Fruit fly (Drosophila melanogaster) whole organism, embryonic: ENCODE measurements around the gene CheB38c.

ENCODE experiments used
- B-H1 ChIP-seq: fragments of 200-800 bp; sonication (Bioruptor generic); IDR thresholded peaks from 3 replicates; pipeline ENCODE4 v1.3.6; 2022; ENCODE audit warnings: missing biosample characterization, missing genetic modification characterization
- CG10565 ChIP-seq: fragments of 200-800 bp; sonication (Bioruptor generic); optimal IDR thresholded peaks from 3 replicates; lab custom pipeline; 2016; ENCODE audit warnings: missing biosample characterization, mild to moderate bottlenecking, missing genetic modification characterization
- CG11093 ChIP-seq: fragments of 200-800 bp; sonication (Bioruptor generic); IDR thresholded peaks from 3 replicates; pipeline ENCODE4 v1.3.6; 2022; ENCODE audit warnings: missing biosample characterization, missing genetic modification characterization
- CG1233 ChIP-seq: fragments of 200-800 bp; sonication (Bioruptor generic); optimal IDR thresholded peaks from 4 replicates; lab custom pipeline; 2018; ENCODE audit warnings: missing biosample characterization, mild to moderate bottlenecking, missing genetic modification characterization
- CG12659 ChIP-seq: fragments of 200-800 bp; sonication (Bioruptor generic); optimal IDR thresholded peaks from 3 replicates; lab custom pipeline; 2017; ENCODE audit warnings: mild to moderate bottlenecking, missing biosample characterization, missing genetic modification reagents, missing genetic modification characterization
- CG12769 ChIP-seq: fragments of 200-800 bp; sonication (Bioruptor generic); optimal IDR thresholded peaks from 2 replicates; lab custom pipeline; 2019; ENCODE audit warnings: missing biosample characterization, mild to moderate bottlenecking, missing genetic modification characterization, moderate library complexity
- CG14667 ChIP-seq: fragments of 200-800 bp; sonication (Bioruptor generic); IDR thresholded peaks from 2 replicates; pipeline ENCODE4 v1.3.6; 2022; ENCODE audit warnings: missing biosample characterization, missing genetic modification characterization
- CG14710 ChIP-seq: fragments of 200-800 bp; sonication (Bioruptor generic); optimal IDR thresholded peaks from 3 replicates; lab custom pipeline; 2019; ENCODE audit warnings: missing biosample characterization, mild to moderate bottlenecking, missing genetic modification characterization, moderate library complexity
- CG17328 ChIP-seq: fragments of 200-800 bp; sonication (Bioruptor generic); IDR thresholded peaks from 2 replicates; pipeline ENCODE4 v1.3.6; 2022; ENCODE audit warnings: missing biosample characterization, missing genetic modification characterization
- CG17385 ChIP-seq: fragments of 200-800 bp; sonication (Bioruptor generic); optimal IDR thresholded peaks from 3 replicates; lab custom pipeline; 2018; ENCODE audit warnings: missing biosample characterization, mild to moderate bottlenecking, missing genetic modification characterization
- CG17802 ChIP-seq: fragments of 200-800 bp; sonication (Bioruptor generic); optimal IDR thresholded peaks from 2 replicates; lab custom pipeline; 2018; ENCODE audit warnings: missing biosample characterization, mild to moderate bottlenecking, missing genetic modification characterization, moderate library complexity
- CG18599 ChIP-seq: fragments of 200-800 bp; sonication (Bioruptor generic); optimal IDR thresholded peaks from 3 replicates; lab custom pipeline; 2017; ENCODE audit warnings: missing biosample characterization, missing genetic modification characterization, mild to moderate bottlenecking, moderate library complexity, missing genetic modification reagents
- CG30020 ChIP-seq: fragments of 200-800 bp; optimal IDR thresholded peaks from 2 replicates; lab custom pipeline; 2019; ENCODE audit warnings: missing biosample characterization, mild to moderate bottlenecking, missing genetic modification characterization, moderate library complexity
- CG31365 ChIP-seq: fragments of 200-800 bp; sonication (Bioruptor generic); optimal IDR thresholded peaks from 2 replicates; lab custom pipeline; 2018; ENCODE audit warnings: missing biosample characterization, mild to moderate bottlenecking, missing genetic modification characterization
- CG32532 ChIP-seq: fragments of 200-800 bp; sonication (Bioruptor generic); IDR thresholded peaks from 2 replicates; pipeline ENCODE4 v1.3.6; 2022; ENCODE audit warnings: missing biosample characterization, missing genetic modification characterization
- CG34422 ChIP-seq: fragments of 200-800 bp; sonication (Bioruptor generic); IDR thresholded peaks from 3 replicates; pipeline ENCODE4 v1.3.6; 2022; ENCODE audit warnings: missing biosample characterization, missing genetic modification characterization
- CG4328 ChIP-seq: fragments of 200-800 bp; sonication (Bioruptor generic); optimal IDR thresholded peaks from 3 replicates; lab custom pipeline; 2017; ENCODE audit warnings: missing biosample characterization, missing genetic modification reagents, missing genetic modification characterization
- CG8924 ChIP-seq: fragments of 200-800 bp; optimal IDR thresholded peaks from 3 replicates; lab custom pipeline; 2019; ENCODE audit warnings: missing biosample characterization, mild to moderate bottlenecking, missing genetic modification characterization, moderate library complexity
- Deaf1 ChIP-seq: fragments of 200-800 bp; optimal IDR thresholded peaks from 3 replicates; lab custom pipeline; 2019; ENCODE audit warnings: missing biosample characterization, mild to moderate bottlenecking, missing genetic modification characterization, moderate library complexity
- Dll ChIP-seq: fragments of 200-800 bp; sonication (Bioruptor generic); IDR thresholded peaks from 4 replicates; pipeline ENCODE4 v1.3.6; 2022; ENCODE audit warnings: missing biosample characterization, missing genetic modification characterization; ENCODE audit not compliant: partially characterized antibody
- Gsc ChIP-seq: fragments of 200-800 bp; sonication (Bioruptor generic); IDR thresholded peaks from 2 replicates; pipeline ENCODE4 v1.3.6; 2022; ENCODE audit warnings: missing biosample characterization, missing genetic modification characterization
- HmgZ ChIP-seq: fragments of 200-800 bp; sonication (Bioruptor generic); optimal IDR thresholded peaks from 2 replicates; lab custom pipeline; 2018; ENCODE audit warnings: missing biosample characterization, mild to moderate bottlenecking, missing genetic modification characterization
- Hsf ChIP-seq: fragments of 200-800 bp; sonication (Bioruptor generic); optimal IDR thresholded peaks from 3 replicates; lab custom pipeline; 2016; ENCODE audit warnings: missing biosample characterization, missing genetic modification characterization
- Lhr ChIP-seq: fragments of 200-800 bp; sonication (Bioruptor generic); optimal IDR thresholded peaks from 3 replicates; lab custom pipeline; 2017; ENCODE audit warnings: mild to moderate bottlenecking, missing biosample characterization, missing genetic modification reagents, missing genetic modification characterization
- NfI ChIP-seq: fragments of 200-800 bp; sonication (Bioruptor generic); optimal IDR thresholded peaks from 3 replicates; lab custom pipeline; 2018; ENCODE audit warnings: missing biosample characterization, mild to moderate bottlenecking, missing genetic modification characterization, moderate library complexity
- Pdp1 ChIP-seq, 2 experiments: fragments of 200-800 bp; sonication (Bioruptor generic); optimal IDR thresholded peaks; 3 replicates each; lab custom pipeline; 2016; ENCODE audit warnings: missing biosample characterization in 2 of 2, missing genetic modification characterization in 2 of 2, mild to moderate bottlenecking in 1 of 2, moderate library complexity in 1 of 2
- Rfx ChIP-seq: fragments of 200-800 bp; sonication (Bioruptor generic); IDR thresholded peaks from 2 replicates; pipeline ENCODE4 v1.3.6; 2022; ENCODE audit warnings: missing biosample characterization, missing genetic modification characterization
- Stat92E ChIP-seq, 3 experiments: fragments of >200 bp in 2 of 3; fragments of 200-800 bp in 1 of 3; sonication (Bioruptor generic) in 1 of 3; optimal IDR thresholded peaks; 2 replicates each; lab custom pipeline; 2017 to 2019; ENCODE audit warnings: missing biosample characterization in 3 of 3, missing genetic modification characterization in 3 of 3, mild to moderate bottlenecking in 1 of 3, moderate library complexity in 1 of 3
- ab ChIP-seq: fragments of 200-800 bp; sonication (Bioruptor generic); optimal IDR thresholded peaks from 2 replicates; lab custom pipeline; 2016; ENCODE audit warnings: missing biosample characterization, missing genetic modification characterization
- abd-A ChIP-seq: fragments of 200-800 bp; sonication (Bioruptor generic); optimal IDR thresholded peaks from 3 replicates; lab custom pipeline; 2019; ENCODE audit warnings: missing biosample characterization, mild to moderate bottlenecking, missing genetic modification characterization, moderate library complexity
- chif ChIP-seq, 2 experiments: fragments of 200-800 bp; sonication (Bioruptor generic); optimal IDR thresholded peaks; 3 replicates each; lab custom pipeline; 2016; ENCODE audit warnings: missing biosample characterization in 2 of 2, missing genetic modification characterization in 2 of 2
- cwo ChIP-seq: fragments of 200-800 bp; sonication (Bioruptor generic); optimal IDR thresholded peaks from 3 replicates; lab custom pipeline; 2017; ENCODE audit warnings: missing biosample characterization, missing genetic modification characterization, mild to moderate bottlenecking, moderate library complexity, missing genetic modification reagents
- en ChIP-seq: fragments of 200-800 bp; sonication (Bioruptor generic); optimal IDR thresholded peaks from 2 replicates; lab custom pipeline; 2016; ENCODE audit warnings: missing biosample characterization, missing genetic modification characterization
- ewg ChIP-seq: fragments of 200-800 bp; sonication (Bioruptor generic); optimal IDR thresholded peaks from 3 replicates; lab custom pipeline; 2017; ENCODE audit warnings: mild to moderate bottlenecking, missing biosample characterization, missing genetic modification reagents, missing genetic modification characterization
- jigr1 ChIP-seq: fragments of 200-800 bp; sonication (Bioruptor generic); IDR thresholded peaks from 3 replicates; pipeline ENCODE4 v1.3.6; 2022; ENCODE audit warnings: missing biosample characterization, missing genetic modification characterization
- mirr ChIP-seq: fragments of 200-800 bp; sonication (Bioruptor generic); optimal IDR thresholded peaks from 3 replicates; lab custom pipeline; 2018; ENCODE audit warnings: missing biosample characterization, mild to moderate bottlenecking, missing genetic modification characterization
- nau ChIP-seq: fragments of 200-800 bp; sonication (Bioruptor generic); optimal IDR thresholded peaks from 3 replicates; lab custom pipeline; 2017; ENCODE audit warnings: missing biosample characterization, mild to moderate bottlenecking, missing genetic modification characterization, missing genetic modification reagents
- onecut ChIP-seq: fragments of 200-800 bp; sonication (Bioruptor generic); IDR thresholded peaks from 2 replicates; pipeline ENCODE4 v1.3.6; 2022; ENCODE audit warnings: missing biosample characterization, missing genetic modification characterization
- ranshi ChIP-seq: fragments of 200-800 bp; sonication (Bioruptor generic); IDR thresholded peaks from 2 replicates; pipeline ENCODE4 v1.3.6; 2022; ENCODE audit warnings: missing biosample characterization, missing genetic modification characterization
- slp2 ChIP-seq: fragments of 200-800 bp; sonication (Bioruptor generic); optimal IDR thresholded peaks from 2 replicates; lab custom pipeline; 2016; ENCODE audit warnings: missing biosample characterization, missing genetic modification characterization
- sna ChIP-seq: fragments of 200-800 bp; sonication (Bioruptor generic); IDR thresholded peaks from 2 replicates; pipeline ENCODE4 v1.3.6; 2022; ENCODE audit warnings: missing biosample characterization, missing genetic modification characterization; ENCODE audit not compliant: partially characterized antibody
- sqz ChIP-seq: fragments of 200-800 bp; sonication (Bioruptor generic); optimal IDR thresholded peaks from 3 replicates; lab custom pipeline; 2018; ENCODE audit warnings: missing biosample characterization, mild to moderate bottlenecking, missing genetic modification characterization
- sr ChIP-seq: fragments of 200-800 bp; sonication (Bioruptor generic); IDR thresholded peaks from 3 replicates; pipeline ENCODE4 v1.3.6; 2022; ENCODE audit warnings: missing biosample characterization, missing genetic modification characterization
- twi ChIP-seq: fragments of 200-800 bp; optimal IDR thresholded peaks from 2 replicates; lab custom pipeline; 2019; ENCODE audit warnings: missing biosample characterization, mild to moderate bottlenecking, missing genetic modification characterization, moderate library complexity
- tx ChIP-seq: fragments of 200-800 bp; sonication (Bioruptor generic); optimal IDR thresholded peaks from 2 replicates; lab custom pipeline; 2016; ENCODE audit warnings: missing biosample characterization, missing genetic modification characterization
- unc-4 ChIP-seq: fragments of 200-800 bp; sonication (Bioruptor generic); IDR thresholded peaks from 2 replicates; pipeline ENCODE4 v1.3.6; 2022; ENCODE audit warnings: missing biosample characterization, missing genetic modification characterization; ENCODE audit not compliant: partially characterized antibody
- wdn ChIP-seq: fragments of 200-800 bp; sonication (Bioruptor generic); IDR thresholded peaks from 2 replicates; pipeline ENCODE4 v1.3.6; 2022; ENCODE audit warnings: missing biosample characterization, missing genetic modification characterization
- zf30C ChIP-seq: fragments of 200-800 bp; sonication (Bioruptor generic); optimal IDR thresholded peaks from 3 replicates; lab custom pipeline; 2018; ENCODE audit warnings: missing biosample characterization, mild to moderate bottlenecking, missing genetic modification characterization

Gene CheB38c

dm6 chr2L:20822025-20822371 is 1.3 kb upstream of the CheB38c start (continued):
- no peak for TF ChIP-seq Lhr (GFP tag; lab: Kevin White, UChicago)
- TF ChIP-seq CG17802 (tag; lab: Kevin White, UChicago): no peak
- no peak for TF ChIP-seq CG11093 (GFP tag; lab: Robert Waterston, UW)
- TF ChIP-seq CG31365 (tag; lab: Kevin White, UChicago): peak; percentile 87
- TF ChIP-seq CG14667 (GFP tag; lab: Robert Waterston, UW): no peak
- no peak for TF ChIP-seq Pdp1 (GFP tag; optimal IDR thresholded peaks at IDR 0.05; lab: Kevin White, UChicago)
- TF ChIP-seq tx (GFP tag; lab: Kevin White, UChicago): no peak
- TF ChIP-seq CG18599 (GFP tag; lab: Kevin White, UChicago): no peak
- no peak for TF ChIP-seq jigr1 (GFP tag; lab: Robert Waterston, UW)
- TF ChIP-seq Stat92E (GFP tag; optimal IDR thresholded peaks at IDR 0.05; lab: Kevin White, UChicago): no peak
- no peak for TF ChIP-seq slp2 (GFP tag; lab: Kevin White, UChicago)
- TF ChIP-seq mirr (GFP tag; lab: Kevin White, UChicago): no peak
- TF ChIP-seq unc-4 (GFP tag; lab: Robert Waterston, UW): no peak
- no peak for TF ChIP-seq CG10565 (GFP tag; lab: Kevin White, UChicago)
- no peak for TF ChIP-seq CG12659 (GFP tag; lab: Kevin White, UChicago)
- TF ChIP-seq CG4328 (GFP tag; lab: Kevin White, UChicago): no peak
- TF ChIP-seq B-H1: no peak
- TF ChIP-seq HmgZ (tag; lab: Kevin White, UChicago): no peak
- TF ChIP-seq zf30C (GFP tag; lab: Kevin White, UChicago): no peak
- TF ChIP-seq chif (GFP tag; optimal IDR thresholded peaks at IDR 0.05; lab: Kevin White, UChicago): no peak
- TF ChIP-seq CG8924 (tag; lab: Kevin White, UChicago): no peak
- no peak for TF ChIP-seq CG30020
- no peak for TF ChIP-seq NfI (GFP tag; lab: Kevin White, UChicago)
- TF ChIP-seq CG1233 (GFP tag; lab: Kevin White, UChicago): no peak

- TF ChIP-seq onecut (GFP tag; lab: Robert Waterston, UW) (peak; percentile 41; the same call in 1 of the 2 replicates), CG12769 (tag; lab: Kevin White, UChicago) (peak; percentile 94), abd-A (tag; lab: Kevin White, UChicago) (peak; percentile 97), Gsc (no peak), wdn (no peak), en (no peak), twi (tag; lab: Kevin White, UChicago) (no peak), sqz (GFP tag; lab: Kevin White, UChicago) (peak; percentile 58), ewg (no peak), CG32532 (GFP tag; lab: Robert Waterston, UW) (peak; percentile 56), ranshi (no peak), CG34422 (GFP tag; lab: Robert Waterston, UW) (peak; percentile 40; the same call in 1 of the 3 replicates), CG17385 (GFP tag; lab: Kevin White, UChicago) (peak; percentile 17), CG17328 (GFP tag; lab: Robert Waterston, UW) (peak; percentile 33; the same call in 1 of the 2 replicates), Hsf (GFP tag; lab: Kevin White, UChicago) (no peak), Rfx (GFP tag; lab: Robert Waterston, UW) (0 out of 2 replicates have a peak, but pooled peaks have one; percentile 36), sr (GFP tag; lab: Robert Waterston, UW) (peak; percentile 85; the same call in 2 of the 3 replicates), Dll (peak; percentile 70; the same call in 3 of the 4 replicates), nau (peak; percentile 21), cwo (GFP tag; lab: Kevin White, UChicago) (peak; percentile 5), Deaf1 (peak; percentile 79), ab (GFP tag; lab: Kevin White, UChicago) (no peak), sna (peak; percentile 53; the same call in 1 of the 2 replicates), CG14710 (tag; lab: Kevin White, UChicago) (peak; percentile 11)
These were observed 770 bp upstream of the CheB38c start for dm6 chr2L:20821249-20822024.
